Worm (Caenorhabditis elegans) whole organism, L1 larva: ENCODE results near the gene T10C6.16.

Experiments
- C04F5.9 ChIP-seq: sonication (generic microtip); optimal IDR thresholded peaks from 2 replicates; lab custom pipeline; 2016; ENCODE audit warnings: missing genetic modification characterization, missing compliant biosample characterization
- C16A3.4 ChIP-seq: fragments of 150-350 bp; optimal IDR thresholded peaks from 2 replicates; lab custom pipeline; 2014; ENCODE audit warnings: missing biosample characterization, missing genetic modification characterization
- C34B4.2 ChIP-seq: sonication (generic microtip); optimal IDR thresholded peaks from 2 replicates; lab custom pipeline; 2017; ENCODE audit warnings: mild to moderate bottlenecking, missing genetic modification characterization, missing compliant biosample characterization
- Y116A8C.19 ChIP-seq: sonication (generic microtip); optimal IDR thresholded peaks from 2 replicates; lab custom pipeline; 2016; ENCODE audit warnings: missing compliant biosample characterization, missing genetic modification characterization, borderline replicate concordance
- aha-1 ChIP-seq: fragments of 150-350 bp; optimal IDR thresholded peaks from 2 replicates; lab custom pipeline; 2014; ENCODE audit warnings: missing biosample characterization, missing genetic modification characterization
- ama-1 ChIP-seq: fragments of 150-350 bp; optimal IDR thresholded peaks from 2 replicates; lab custom pipeline; 2014
- ceh-82 ChIP-seq, 3 experiments: fragments of 150-350 bp in 1 of 3; sonication (generic microtip) in 2 of 3; optimal IDR thresholded peaks; 2 replicates each; lab custom pipeline; 2014 to 2017; ENCODE audit warnings: missing biosample characterization in 3 of 3, missing genetic modification characterization in 3 of 3
- ceh-88 ChIP-seq: fragments of 200-800 bp; sonication (Bioruptor generic); IDR thresholded peaks from 2 replicates; pipeline ENCODE4 v1.3.6; 2022; ENCODE audit warnings: missing genetic modification characterization, missing compliant biosample characterization
- ceh-90 ChIP-seq: sonication (generic microtip); optimal IDR thresholded peaks from 2 replicates; lab custom pipeline; 2016; ENCODE audit warnings: missing genetic modification characterization, missing compliant biosample characterization
- dpl-1 ChIP-seq, 3 experiments: fragments of 150-350 bp in 2 of 3; sonication (generic microtip) in 1 of 3; optimal IDR thresholded peaks; 2 replicates each; lab custom pipeline; 2014 to 2017; ENCODE audit warnings: missing biosample characterization in 3 of 3, missing genetic modification characterization in 3 of 3, missing genetic modification reagents in 3 of 3
- dsc-1 ChIP-seq: sonication (generic microtip); optimal IDR thresholded peaks from 2 replicates; lab custom pipeline; 2016; ENCODE audit warnings: mild to moderate bottlenecking, missing genetic modification characterization, missing compliant biosample characterization
- efl-1 ChIP-seq, 4 experiments: fragments of 150-350 bp; optimal IDR thresholded peaks in 3 of 4; peaks in 1 of 4; 1 replicate in 1 of 4; 2 replicates in 3 of 4; lab custom pipeline; 2014; ENCODE audit warnings: missing biosample characterization in 2 of 4, missing genetic modification characterization in 2 of 4, missing genetic modification reagents in 2 of 4
- egl-27 ChIP-seq, 2 experiments: fragments of 150-350 bp in 1 of 2; sonication (generic microtip); optimal IDR thresholded peaks; 3 replicates each; lab custom pipeline; 2017 to 2018; ENCODE audit warnings: missing biosample characterization in 2 of 2, missing genetic modification characterization in 2 of 2, missing genetic modification reagents in 2 of 2
- elt-2 ChIP-seq: sonication (generic microtip); optimal IDR thresholded peaks from 2 replicates; lab custom pipeline; 2016; ENCODE audit warnings: missing genetic modification characterization, mild to moderate bottlenecking, inconsistent platforms, missing compliant biosample characterization, missing genetic modification reagents
- fkh-10 ChIP-seq: sonication (generic microtip); optimal IDR thresholded peaks from 2 replicates; lab custom pipeline; 2017; ENCODE audit warnings: missing biosample characterization, missing genetic modification reagents, missing genetic modification characterization
- fkh-4 ChIP-seq: sonication (generic microtip); optimal IDR thresholded peaks from 2 replicates; lab custom pipeline; 2016; ENCODE audit warnings: missing compliant biosample characterization, missing genetic modification characterization, borderline replicate concordance
- grh-1 ChIP-seq: fragments of 200-800 bp; sonication (Bioruptor generic); IDR thresholded peaks from 2 replicates; pipeline ENCODE4 v1.3.6; 2022; ENCODE audit warnings: missing genetic modification reagents, missing genetic modification characterization, missing compliant biosample characterization
- irx-1 ChIP-seq: sonication (generic microtip); optimal IDR thresholded peaks from 2 replicates; lab custom pipeline; 2016; ENCODE audit warnings: missing genetic modification characterization, missing compliant biosample characterization
- isw-1 ChIP-seq: fragments of 200-800 bp; sonication (Bioruptor generic); IDR thresholded peaks from 2 replicates; pipeline ENCODE4 v1.3.6; 2022; ENCODE audit warnings: missing genetic modification characterization, missing compliant biosample characterization
- lin-13 ChIP-seq: fragments of 150-350 bp; optimal IDR thresholded peaks from 2 replicates; lab custom pipeline; 2014; ENCODE audit warnings: missing biosample characterization, missing genetic modification reagents, missing genetic modification characterization
- lin-35 ChIP-seq, 2 experiments: fragments of 150-350 bp; optimal IDR thresholded peaks; 2 replicates each; lab custom pipeline; 2014; ENCODE audit warnings: missing biosample characterization in 2 of 2, missing genetic modification characterization in 2 of 2, missing genetic modification reagents in 2 of 2
- lin-39 ChIP-seq: fragments of 150-350 bp; optimal IDR thresholded peaks from 2 replicates; lab custom pipeline; 2014; ENCODE audit warnings: missing biosample characterization, missing genetic modification reagents, missing genetic modification characterization
- lir-3 ChIP-seq: sonication (generic microtip); optimal IDR thresholded peaks from 2 replicates; lab custom pipeline; 2016; ENCODE audit warnings: mild to moderate bottlenecking, missing genetic modification characterization, moderate library complexity, missing compliant biosample characterization; ENCODE audit not compliant: poor library complexity
- mdl-1 ChIP-seq, 2 experiments: fragments of 150-350 bp; optimal IDR thresholded peaks; 2 replicates each; lab custom pipeline; 2014 to 2017; ENCODE audit warnings: missing biosample characterization in 2 of 2, missing genetic modification characterization in 2 of 2, inconsistent platforms in 1 of 2
- mef-2 ChIP-seq: fragments of 150-350 bp; optimal IDR thresholded peaks from 2 replicates; lab custom pipeline; 2014; ENCODE audit warnings: missing biosample characterization, missing genetic modification characterization
- nhr-12 ChIP-seq: sonication (generic microtip); optimal IDR thresholded peaks from 2 replicates; lab custom pipeline; 2017; ENCODE audit warnings: missing biosample characterization, missing genetic modification characterization
- nhr-20 ChIP-seq: sonication (generic microtip); optimal IDR thresholded peaks from 2 replicates; lab custom pipeline; 2016; ENCODE audit warnings: mild to moderate bottlenecking, missing genetic modification characterization, missing compliant biosample characterization
- nhr-47 ChIP-seq: sonication (generic microtip); optimal IDR thresholded peaks from 2 replicates; lab custom pipeline; 2016; ENCODE audit warnings: mild to moderate bottlenecking, missing genetic modification characterization, moderate library complexity, missing compliant biosample characterization
- nhr-71 ChIP-seq: sonication (generic microtip); optimal IDR thresholded peaks from 2 replicates; lab custom pipeline; 2016; ENCODE audit warnings: mild to moderate bottlenecking, missing genetic modification characterization, moderate library complexity, missing compliant biosample characterization
- nhr-76 ChIP-seq: sonication (generic microtip); optimal IDR thresholded peaks from 2 replicates; lab custom pipeline; 2017; ENCODE audit warnings: missing biosample characterization, missing genetic modification characterization
- nhr-77 ChIP-seq: fragments of 150-350 bp; optimal IDR thresholded peaks from 2 replicates; lab custom pipeline; 2014; ENCODE audit warnings: missing biosample characterization, missing genetic modification characterization
- nhr-84 ChIP-seq: sonication (generic microtip); optimal IDR thresholded peaks from 2 replicates; lab custom pipeline; 2017; ENCODE audit warnings: missing biosample characterization, missing genetic modification characterization
- nhr-85 ChIP-seq: sonication (generic microtip); peaks from one replicate; lab custom pipeline; 2016; ENCODE audit warnings: missing genetic modification characterization, inconsistent platforms, missing compliant biosample characterization
- nhr-90 ChIP-seq: sonication (generic microtip); optimal IDR thresholded peaks from 2 replicates; lab custom pipeline; 2016; ENCODE audit warnings: mild to moderate bottlenecking, missing genetic modification characterization, missing compliant biosample characterization; ENCODE audit not compliant: poor library complexity
- pax-3 ChIP-seq: fragments of 200-800 bp; sonication (Bioruptor generic); optimal IDR thresholded peaks from 2 replicates; lab custom pipeline; 2018; ENCODE audit warnings: mild to moderate bottlenecking, missing genetic modification characterization, moderate library complexity, missing compliant biosample characterization
- rnt-1 ChIP-seq: sonication (generic microtip); optimal IDR thresholded peaks from 2 replicates; lab custom pipeline; 2016; ENCODE audit warnings: mild to moderate bottlenecking, missing genetic modification characterization, moderate library complexity, missing compliant biosample characterization
- skn-1 ChIP-seq: fragments of 150-350 bp; optimal IDR thresholded peaks from 2 replicates; lab custom pipeline; 2014; ENCODE audit warnings: missing biosample characterization, missing genetic modification characterization
- snpc-4 ChIP-seq: fragments of 150-350 bp; optimal IDR thresholded peaks from 2 replicates; lab custom pipeline; 2014; ENCODE audit warnings: missing biosample characterization, missing genetic modification characterization
- snu-23 ChIP-seq: sonication (generic microtip); optimal IDR thresholded peaks from 2 replicates; lab custom pipeline; 2016; ENCODE audit warnings: missing genetic modification characterization, missing compliant biosample characterization
- sox-4 ChIP-seq: sonication (generic microtip); optimal IDR thresholded peaks from 2 replicates; lab custom pipeline; 2016; ENCODE audit warnings: missing genetic modification characterization, missing compliant biosample characterization
- sptf-1 ChIP-seq: fragments of 150-350 bp; optimal IDR thresholded peaks from 2 replicates; lab custom pipeline; 2014; ENCODE audit warnings: missing biosample characterization, missing genetic modification characterization
- swsn-7 ChIP-seq: sonication (generic microtip); optimal IDR thresholded peaks from 2 replicates; lab custom pipeline; 2016; ENCODE audit warnings: missing genetic modification characterization, missing compliant biosample characterization
- tlp-1 ChIP-seq: fragments of 150-350 bp; optimal IDR thresholded peaks from 2 replicates; lab custom pipeline; 2014; ENCODE audit warnings: missing biosample characterization, missing genetic modification characterization
- unc-62 ChIP-seq: fragments of 150-350 bp; optimal IDR thresholded peaks from 2 replicates; lab custom pipeline; 2014; ENCODE audit warnings: missing biosample characterization, missing genetic modification reagents, missing genetic modification characterization
- unc-86 ChIP-seq: sonication (generic microtip); optimal IDR thresholded peaks from 2 replicates; lab custom pipeline; 2016; ENCODE audit warnings: missing genetic modification characterization, missing compliant biosample characterization
- unc-98 ChIP-seq: fragments of 200-800 bp; sonication (Bioruptor generic); IDR thresholded peaks from 2 replicates; pipeline ENCODE4 v1.3.6; 2022; ENCODE audit warnings: missing genetic modification characterization, missing compliant biosample characterization
- xbp-1 ChIP-seq: sonication (generic microtip); optimal IDR thresholded peaks from 2 replicates; lab custom pipeline; 2016; ENCODE audit warnings: missing genetic modification characterization, missing compliant biosample characterization
- ztf-11 ChIP-seq, 2 experiments: sonication (generic microtip); optimal IDR thresholded peaks; 2 replicates each; lab custom pipeline; 2016 to 2017; ENCODE audit warnings: missing genetic modification characterization in 2 of 2, missing biosample characterization in 1 of 2, missing compliant biosample characterization in 1 of 2
- ztf-4 ChIP-seq: fragments of 150-350 bp; optimal IDR thresholded peaks from 2 replicates; lab custom pipeline; 2014; ENCODE audit warnings: missing biosample characterization, missing genetic modification characterization

T10C6.16 gene

ce11 chrV:16023051-16023450 lies 9.8 kb downstream of the T10C6.16 start, which contains the start of gene cwc-15:
Gene cwc-15 (plus strand): TSS chrV:16023351.
- TF ChIP-seq ztf-4 (tag; lab: Kevin White, UChicago) (no peak), ama-1 (no peak), mef-2 (tag; lab: Kevin White, UChicago) (no peak), lir-3 (tag; lab: Kevin White, UChicago) (no peak), C04F5.9 (tag; lab: Kevin White, UChicago) (no peak), nhr-84 (no peak), unc-86 (tag; lab: Kevin White, UChicago) (no peak), nhr-47 (tag; lab: Kevin White, UChicago) (no peak), C34B4.2 (no peak), nhr-20 (tag; lab: Kevin White, UChicago) (no peak), mdl-1 (tag; optimal IDR thresholded peaks at IDR 0.05; lab: Kevin White, UChicago) (no peak), sptf-1 (tag; lab: Kevin White, UChicago) (no peak), unc-62 (no peak), snu-23 (GFP tag; lab: Kevin White, UChicago) (no peak), fkh-10 (GFP tag; lab: Kevin White, UChicago) (no peak), lin-35 (GFP tag; optimal IDR thresholded peaks at IDR 0.05; lab: Kevin White, UChicago) (no peak), nhr-12 (tag; lab: Kevin White, UChicago) (no peak)

- TF ChIP-seq nhr-76 (no peak), nhr-77 (tag; lab: Kevin White, UChicago) (no peak), nhr-47 (tag; lab: Kevin White, UChicago) (peak; percentile 73), ztf-11 (tag; optimal IDR thresholded peaks at IDR 0.05; lab: Kevin White, UChicago) (peak in 1 of 2 experiments; percentile 82), C16A3.4 (tag; lab: Kevin White, UChicago) (peak; percentile 1), ceh-88 (GFP tag; lab: Robert Waterston, UW) (no peak), nhr-90 (tag; lab: Kevin White, UChicago) (peak; percentile 75), skn-1 (tag; lab: Kevin White, UChicago) (peak; percentile 25), lin-39 (tag; lab: Kevin White, UChicago) (no peak), unc-62 (no peak), ceh-82 (tag; optimal IDR thresholded peaks at IDR 0.05; lab: Kevin White, UChicago) (peak; percentile 15 to 52 (median 36)), nhr-20 (tag; lab: Kevin White, UChicago) (peak; percentile 56), grh-1 (GFP tag; lab: Robert Waterston, UW) (no peak), dsc-1 (tag; lab: Kevin White, UChicago) (peak; percentile 52), lin-13 (GFP tag; lab: Kevin White, UChicago) (no peak), lir-3 (tag; lab: Kevin White, UChicago) (peak; percentile 84), Y116A8C.19 (tag; lab: Kevin White, UChicago) (peak; percentile 30), C34B4.2 (no peak), ceh-90 (tag; lab: Kevin White, UChicago) (peak; percentile 87), mdl-1 (tag; optimal IDR thresholded peaks at IDR 0.05; lab: Kevin White, UChicago) (no peak), snpc-4 (tag; lab: Kevin White, UChicago) (peak; percentile 68), rnt-1 (peak; percentile 96), swsn-7 (tag; lab: Kevin White, UChicago) (peak; percentile 52), nhr-71 (tag; lab: Kevin White, UChicago) (peak; percentile 73), dpl-1 (GFP tag; optimal IDR thresholded peaks at IDR 0.05; lab: Kevin White, UChicago) (peak; percentile 82 to 91 (median 88)), ztf-4 (tag; lab: Kevin White, UChicago) (no peak), egl-27 (tag; optimal IDR thresholded peaks at IDR 0.05; lab: Kevin White, UChicago) (no peak), tlp-1 (tag; lab: Kevin White, UChicago) (no peak), ama-1 (no peak), xbp-1 (tag; lab: Kevin White, UChicago) (peak; percentile 55), irx-1 (tag; lab: Kevin White, UChicago) (peak; percentile 72), elt-2 (peak; percentile 16), nhr-85 (tag; lab: Kevin White, UChicago) (peak; percentile 76), lin-35 (GFP tag; optimal IDR thresholded peaks at IDR 0.05; lab: Kevin White, UChicago) (peak; percentile 91 to 95), fkh-4 (peak; percentile 60), unc-98 (GFP tag; lab: Robert Waterston, UW) (peak; percentile 66), isw-1 (GFP tag; lab: Robert Waterston, UW) (peak; percentile 49), sox-4 (tag; lab: Kevin White, UChicago) (peak; percentile 51), pax-3 (peak; percentile 40), aha-1 (tag; lab: Kevin White, UChicago) (no peak), efl-1 (optimal IDR thresholded peaks at IDR 0.05; lab: Kevin White, UChicago) (peak; percentile 92 to 95), efl-1 (GFP tag; optimal IDR thresholded peaks at IDR 0.05 in 1 of 2; lab: Kevin White, UChicago) (peak; percentile 92 to 99)
- TF ChIP-seq, all 84 proteins: peak for 27
Observed at ce11 chrV:16022600-16022999, 10.2 kb downstream of the T10C6.16 start.
